Worm (Caenorhabditis elegans) whole organism, mixed stage, embryonic: Measurements from ENCODE around the gene unc-45.

Source experiments
- ces-1 ChIP-seq: fragments of 150-350 bp; optimal IDR thresholded peaks from 2 replicates; lab custom pipeline; 2014; ENCODE audit warnings: missing biosample characterization, missing genetic modification reagents, missing genetic modification characterization
- cnd-1 ChIP-seq: fragments of 200-800 bp; sonication (Bioruptor generic); optimal IDR thresholded peaks from 2 replicates; lab custom pipeline; 2018; ENCODE audit warnings: mild to moderate bottlenecking, missing genetic modification characterization, missing compliant biosample characterization
- ham-2 ChIP-seq: fragments of 200-800 bp; sonication (Bioruptor generic); optimal IDR thresholded peaks from 2 replicates; lab custom pipeline; 2018; ENCODE audit warnings: mild to moderate bottlenecking, missing genetic modification characterization, missing compliant biosample characterization
- lin-13 ChIP-seq: fragments of 150-350 bp; optimal IDR thresholded peaks from 2 replicates; lab custom pipeline; 2014; ENCODE audit warnings: missing biosample characterization, missing genetic modification characterization
- lin-32 ChIP-seq: fragments of 200-800 bp; sonication (Bioruptor generic); optimal IDR thresholded peaks from 2 replicates; lab custom pipeline; 2018; ENCODE audit warnings: mild to moderate bottlenecking, missing genetic modification characterization, missing compliant biosample characterization
- nhr-12 ChIP-seq: fragments of 150-350 bp; optimal IDR thresholded peaks from 2 replicates; lab custom pipeline; 2014; ENCODE audit warnings: missing biosample characterization, missing genetic modification characterization
- nhr-2 ChIP-seq: fragments of 150-350 bp; optimal IDR thresholded peaks from 2 replicates; lab custom pipeline; 2014; ENCODE audit warnings: missing biosample characterization, missing genetic modification characterization
- nhr-237 ChIP-seq: fragments of 150-350 bp; optimal IDR thresholded peaks from 2 replicates; lab custom pipeline; 2014; ENCODE audit warnings: missing biosample characterization, missing genetic modification characterization
- nhr-76 ChIP-seq: sonication (generic microtip); optimal IDR thresholded peaks from 2 replicates; lab custom pipeline; 2017; ENCODE audit warnings: missing biosample characterization, missing genetic modification characterization
- pha-4 ChIP-seq: fragments of 150-350 bp; optimal IDR thresholded peaks from 2 replicates; lab custom pipeline; 2018; ENCODE audit warnings: missing biosample characterization, missing genetic modification reagents, missing genetic modification characterization
- unc-39 ChIP-seq: fragments of 150-350 bp; optimal IDR thresholded peaks from 2 replicates; lab custom pipeline; 2014; ENCODE audit warnings: missing biosample characterization, missing genetic modification characterization
- unc-62 ChIP-seq: fragments of 150-350 bp; optimal IDR thresholded peaks from 2 replicates; lab custom pipeline; 2014; ENCODE audit warnings: missing biosample characterization, missing genetic modification reagents, missing genetic modification characterization

ce11 chrIII:482739-483138 is 8.6 kb upstream of the unc-45 start:
- TF ChIP-seq pha-4 (tag; lab: Kevin White, UChicago) (no peak), cnd-1 (tag; lab: Kevin White, UChicago) (no peak), nhr-76 (tag; lab: Kevin White, UChicago) (no peak), unc-39 (tag; lab: Kevin White, UChicago) (no peak), nhr-237 (tag; lab: Kevin White, UChicago) (no peak), nhr-2 (no peak), lin-32 (GFP tag; lab: Kevin White, UChicago) (no peak), ces-1 (GFP tag; lab: Kevin White, UChicago) (no peak), ham-2 (no peak), lin-13 (tag; lab: Kevin White, UChicago) (no peak), unc-62 (GFP tag; lab: Kevin White, UChicago) (no peak), nhr-12 (tag; lab: Kevin White, UChicago) (no peak)
